Worm (Caenorhabditis elegans): ENCODE results near the gene arp-11.

arp-11 gene

DNA sequence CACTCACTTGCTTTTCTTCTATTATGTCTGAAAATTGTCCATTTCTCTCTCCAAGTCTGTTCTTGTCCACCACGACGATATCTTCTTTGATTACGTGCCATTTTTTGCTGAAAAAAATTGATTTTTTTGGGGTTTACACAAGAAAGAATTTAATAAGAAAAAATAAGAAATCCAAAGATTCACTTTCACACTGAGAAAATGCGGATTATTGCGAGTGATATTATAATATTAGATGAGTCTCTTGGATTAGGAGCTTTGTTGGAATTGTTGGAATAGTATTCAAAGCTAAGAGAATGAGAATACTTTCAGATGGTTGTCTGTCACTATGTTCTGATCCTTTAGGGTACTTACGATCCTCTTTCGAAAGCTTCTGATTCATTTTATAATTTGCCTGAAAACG is 36.8 kb upstream of the arp-11 start, which contains the start of gene F20D12.7:
F20D12.7 (minus strand) TSS at position 101 of the 400 bp plus-strand sequence.
- TF ChIP-seq pha-4 (tag; optimal IDR thresholded peaks at IDR 0.05) (no peak), flh-1 (GFP tag; optimal IDR thresholded peaks at IDR 0.05) (no peak), nhr-76 (tag; optimal IDR thresholded peaks at IDR 0.05) (no peak), elt-1 (tag; optimal IDR thresholded peaks at IDR 0.05; ENCODE audit: borderline replicate concordance, insufficient read depth) (no peak), elt-3 (tag; optimal IDR thresholded peaks at IDR 0.05) (no peak), ceh-83 (GFP tag; optimal IDR thresholded peaks at IDR 0.05) (no peak), sem-2 (GFP tag; optimal IDR thresholded peaks at IDR 0.05) (no peak), nhr-2 (tag; optimal IDR thresholded peaks at IDR 0.05) (no peak), zip-8 (tag; optimal IDR thresholded peaks at IDR 0.05) (no peak), unc-39 (tag; optimal IDR thresholded peaks at IDR 0.05) (no peak), ham-2 (GFP tag; optimal IDR thresholded peaks at IDR 0.05) (no peak), ceh-43 (GFP tag; optimal IDR thresholded peaks at IDR 0.05) (no peak), blmp-1 (tag; optimal IDR thresholded peaks at IDR 0.05) (no peak), sptf-1 (tag; optimal IDR thresholded peaks at IDR 0.05) (no peak), lin-13 (tag; optimal IDR thresholded peaks at IDR 0.05) (no peak), mls-2 (tag; optimal IDR thresholded peaks at IDR 0.05) (no peak), snpc-4 (tag; optimal IDR thresholded peaks at IDR 0.05) (no peak), cnd-1 (tag; optimal IDR thresholded peaks at IDR 0.05) (no peak)

DNA sequence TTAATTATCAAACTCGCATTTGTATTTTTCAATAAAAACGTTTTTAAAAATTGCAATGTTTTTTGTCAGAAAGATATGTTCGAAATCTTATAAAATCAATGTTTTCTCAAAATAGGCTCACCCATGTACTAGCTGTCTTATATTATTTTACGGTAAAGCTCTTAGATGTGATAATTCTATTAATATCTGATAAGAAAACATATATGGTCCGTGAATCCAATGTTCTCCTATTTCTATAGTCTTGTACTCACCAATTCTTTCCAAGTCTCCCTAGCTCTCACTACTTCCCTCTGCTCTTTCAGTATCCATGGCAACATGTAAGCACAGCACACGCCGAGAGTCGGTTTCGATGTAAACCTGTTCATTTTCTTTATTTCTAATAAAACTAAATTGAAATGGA is 31.7 kb upstream of the arp-11 start, which contains the start of gene bbs-2:
bbs-2 (plus strand) TSS at position 301 of the 400 bp plus-strand sequence.
- TF ChIP-seq drap-1 (GFP tag; optimal IDR thresholded peaks at IDR 0.05) (no peak), lin-13 (tag; optimal IDR thresholded peaks at IDR 0.05) (no peak), sptf-1 (tag; optimal IDR thresholded peaks at IDR 0.05) (no peak), elt-1 (tag; optimal IDR thresholded peaks at IDR 0.05; ENCODE audit: borderline replicate concordance, insufficient read depth) (no peak), ceh-39 (tag; optimal IDR thresholded peaks at IDR 0.05) (no peak), nhr-12 (tag; optimal IDR thresholded peaks at IDR 0.05) (no peak), nhr-28 (tag; optimal IDR thresholded peaks at IDR 0.05) (no peak), unc-62 (GFP tag; optimal IDR thresholded peaks at IDR 0.05) (no peak), lin-32 (GFP tag; optimal IDR thresholded peaks at IDR 0.05) (no peak), blmp-1 (tag; optimal IDR thresholded peaks at IDR 0.05) (no peak), unc-120 (tag; optimal IDR thresholded peaks at IDR 0.05; ENCODE audit: poor library complexity, severe bottlenecking) (no peak), nhr-237 (tag; optimal IDR thresholded peaks at IDR 0.05) (no peak), lsy-2 (tag; optimal IDR thresholded peaks at IDR 0.05) (no peak), mab-5 (tag; optimal IDR thresholded peaks at IDR 0.05) (no peak), ces-1 (GFP tag; optimal IDR thresholded peaks at IDR 0.05) (no peak), cnd-1 (tag; optimal IDR thresholded peaks at IDR 0.05) (no peak)

DNA sequence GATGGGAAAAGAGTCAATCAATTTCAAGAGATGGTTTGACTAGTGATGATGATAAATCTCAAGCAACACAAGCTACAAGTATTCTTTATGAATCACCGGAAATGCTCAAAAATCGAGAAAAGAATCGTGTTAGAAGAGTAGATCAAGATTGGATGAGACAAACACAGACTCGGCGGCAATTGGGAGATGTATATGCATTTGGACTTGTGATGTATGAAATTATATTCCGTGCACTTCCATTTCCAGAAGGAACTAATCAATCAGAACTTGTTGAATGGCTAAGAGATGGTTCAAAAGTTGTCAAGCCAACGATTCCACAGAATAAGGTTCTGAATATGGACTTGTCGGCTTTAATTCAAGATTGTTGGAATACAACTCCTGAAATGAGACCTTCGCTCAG is 29.8 kb upstream of the arp-11 start:
- no peak for TF ChIP-seq flh-1 (GFP tag; optimal IDR thresholded peaks at IDR 0.05)
- TF ChIP-seq unc-39 (tag; optimal IDR thresholded peaks at IDR 0.05), result no peak

DNA sequence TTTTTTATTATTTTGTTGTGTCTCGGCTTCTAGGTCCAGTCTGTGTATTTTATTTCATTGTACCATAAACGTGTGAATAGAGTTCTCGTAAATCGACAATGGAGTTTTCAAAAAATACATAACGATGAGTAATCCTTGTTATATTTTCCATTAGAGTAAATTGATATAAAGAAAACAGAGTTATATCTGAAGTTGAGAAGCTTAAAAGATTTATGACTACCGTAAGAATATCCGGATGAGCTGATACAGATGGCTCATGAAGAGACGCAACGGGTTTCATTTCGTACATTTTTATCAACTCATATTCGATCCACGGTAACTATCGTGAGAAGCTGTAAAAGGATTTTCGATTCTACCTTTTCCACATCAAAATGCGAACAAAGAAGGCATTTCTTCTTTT is 25.8 kb upstream of the arp-11 start, which contains the start of gene gcy-8:
gcy-8 (plus strand) TSS at position 301 of the 400 bp plus-strand sequence.
- TF ChIP-seq sem-2 (GFP tag; optimal IDR thresholded peaks at IDR 0.05) (no peak), zip-8 (tag; optimal IDR thresholded peaks at IDR 0.05) (no peak), lin-13 (tag; optimal IDR thresholded peaks at IDR 0.05) (no peak), snpc-4 (tag; optimal IDR thresholded peaks at IDR 0.05) (no peak), lin-32 (GFP tag; optimal IDR thresholded peaks at IDR 0.05) (no peak), ztf-11 (tag; optimal IDR thresholded peaks at IDR 0.05) (no peak), nhr-12 (tag; optimal IDR thresholded peaks at IDR 0.05) (no peak), pha-4 (tag; optimal IDR thresholded peaks at IDR 0.05) (no peak), elt-1 (tag; optimal IDR thresholded peaks at IDR 0.05; ENCODE audit: borderline replicate concordance, insufficient read depth) (no peak), ham-2 (GFP tag; optimal IDR thresholded peaks at IDR 0.05) (no peak), mab-5 (tag; optimal IDR thresholded peaks at IDR 0.05) (no peak), nhr-28 (tag; optimal IDR thresholded peaks at IDR 0.05) (no peak), mls-2 (tag; optimal IDR thresholded peaks at IDR 0.05) (no peak), nhr-76 (tag; optimal IDR thresholded peaks at IDR 0.05) (no peak), nhr-237 (tag; optimal IDR thresholded peaks at IDR 0.05) (no peak), ceh-39 (tag; optimal IDR thresholded peaks at IDR 0.05) (no peak), lsy-2 (tag; optimal IDR thresholded peaks at IDR 0.05) (no peak), nhr-2 (tag; optimal IDR thresholded peaks at IDR 0.05) (no peak)

DNA sequence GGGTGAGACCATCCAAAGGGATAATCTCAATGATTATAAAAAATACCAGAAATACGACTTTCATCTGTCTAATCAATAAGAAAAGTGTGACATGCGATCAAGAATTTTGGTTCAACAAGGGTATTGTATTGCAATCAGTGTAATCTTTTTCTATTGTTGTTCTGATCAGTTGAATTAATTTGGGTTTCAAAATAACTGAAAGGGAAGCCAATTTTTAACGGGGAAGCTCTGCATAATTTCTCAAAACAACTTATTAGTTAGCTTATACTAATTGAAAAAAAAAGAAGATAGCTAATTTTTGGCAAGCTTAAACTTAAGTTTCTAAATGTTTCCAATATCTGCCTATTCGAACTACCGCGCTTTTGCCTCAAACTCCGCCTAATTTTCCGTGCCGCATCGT is 25.1 kb upstream of the arp-11 start, which contains the start of gene C49H3.12:
C49H3.12 (minus strand) TSS at position 101 of the 400 bp plus-strand sequence.
- no peak for TF ChIP-seq nhr-76 (tag; optimal IDR thresholded peaks at IDR 0.05)
- TF ChIP-seq lsy-2 (tag; optimal IDR thresholded peaks at IDR 0.05), result no peak
- no peak for TF ChIP-seq cnd-1 (tag; optimal IDR thresholded peaks at IDR 0.05)
- TF ChIP-seq elt-3 (tag; optimal IDR thresholded peaks at IDR 0.05), result no peak
- no peak for TF ChIP-seq ztf-11 (tag; optimal IDR thresholded peaks at IDR 0.05)
- TF ChIP-seq lin-32 (GFP tag; optimal IDR thresholded peaks at IDR 0.05), result no peak
- no peak for TF ChIP-seq flh-1 (GFP tag; optimal IDR thresholded peaks at IDR 0.05)
- no peak for TF ChIP-seq hlh-1 (tag; optimal IDR thresholded peaks at IDR 0.05)
- TF ChIP-seq ceh-43 (GFP tag; optimal IDR thresholded peaks at IDR 0.05), result no peak
- no peak for TF ChIP-seq ham-2 (GFP tag; optimal IDR thresholded peaks at IDR 0.05)
- no peak for TF ChIP-seq mab-5 (tag; optimal IDR thresholded peaks at IDR 0.05)
- no peak for TF ChIP-seq drap-1 (GFP tag; optimal IDR thresholded peaks at IDR 0.05)
- no peak for TF ChIP-seq unc-62 (GFP tag; optimal IDR thresholded peaks at IDR 0.05)
- TF ChIP-seq zip-8 (tag; optimal IDR thresholded peaks at IDR 0.05), result no peak
- TF ChIP-seq unc-120 (tag; optimal IDR thresholded peaks at IDR 0.05; ENCODE audit: poor library complexity, severe bottlenecking), result no peak
- no peak for TF ChIP-seq pha-4 (tag; optimal IDR thresholded peaks at IDR 0.05)

Measured in whole organism, mixed stage, embryonic.